Worm (Caenorhabditis elegans): ENCODE measurements around the gene Y53F4B.23.

DNA sequence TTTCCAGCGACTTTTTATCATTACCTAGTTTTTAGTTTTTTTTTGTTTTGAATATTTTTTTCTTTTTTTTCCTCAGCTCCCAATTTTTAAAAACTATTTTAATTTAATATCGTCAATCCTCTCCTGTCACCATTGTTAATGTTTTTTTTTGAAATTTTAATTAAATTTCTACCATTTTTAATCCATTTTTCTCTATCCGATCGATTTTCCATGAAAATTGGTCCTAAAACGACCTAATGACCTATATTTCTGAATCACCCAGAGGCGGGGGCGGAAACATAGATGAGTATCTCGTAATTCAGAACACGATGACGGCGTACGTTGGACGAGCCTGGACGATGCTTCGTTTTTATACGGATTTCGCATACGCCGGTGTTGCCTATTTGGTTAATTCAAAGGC, 14.5 kb upstream of the Y53F4B.23 start, which contains the start of gene Y53F4B.39:
- no peak for TF ChIP-seq nhr-232 (tag; optimal IDR thresholded peaks at IDR 0.05)
- TF ChIP-seq pha-4 (tag; optimal IDR thresholded peaks at IDR 0.05), result no peak
- no peak for TF ChIP-seq ceh-2 (tag; optimal IDR thresholded peaks at IDR 0.05)
- TF ChIP-seq unc-55 (GFP tag; optimal IDR thresholded peaks at IDR 0.05), result no peak
- no peak for TF ChIP-seq ets-4 (tag; optimal IDR thresholded peaks at IDR 0.05)
- TF ChIP-seq nhr-11 (tag; optimal IDR thresholded peaks at IDR 0.05), result no peak
- no peak for TF ChIP-seq C38D4.7 (GFP tag; optimal IDR thresholded peaks at IDR 0.05)
- TF ChIP-seq ama-1 (optimal IDR thresholded peaks at IDR 0.05), result no peak
- no peak for TF ChIP-seq dve-1 (tag; optimal IDR thresholded peaks at IDR 0.05)
- no peak for TF ChIP-seq pros-1 (tag; optimal IDR thresholded peaks at IDR 0.05)
